Fruit fly (Drosophila melanogaster): Measurements from ENCODE around the gene Pi4KIIIalpha.

dm6 chrX:2661758-2662157 is 37.2 kb downstream of the Pi4KIIIalpha start:
- TF ChIP-seq Dif (GFP tag; optimal IDR thresholded peaks at IDR 0.05; ENCODE audit: partially characterized antibody) (no peak), usp (GFP tag; optimal IDR thresholded peaks at IDR 0.05) (no peak), Dfd (GFP tag; optimal IDR thresholded peaks at IDR 0.05) (peak; percentile 62), fru (GFP tag; optimal IDR thresholded peaks at IDR 0.05) (no peak), Jra (GFP tag; optimal IDR thresholded peaks at IDR 0.05) (no peak), psq (GFP tag; optimal IDR thresholded peaks at IDR 0.05) (no peak), OdsH (GFP tag; optimal IDR thresholded peaks at IDR 0.05) (no peak), tai (GFP tag; optimal IDR thresholded peaks at IDR 0.05) (no peak)

Measured in whole organism, wandering third instar larva.